Worm (Caenorhabditis elegans) whole organism, early embryonic: ENCODE results near the gene Y66D12A.21.

Experiments used
- ama-1 ChIP-seq: fragments of 150-350 bp; optimal IDR thresholded peaks from 2 replicates; lab custom pipeline; 2014
- ceh-13 ChIP-seq: fragments of 200-800 bp; sonication (Bioruptor generic); optimal IDR thresholded peaks from 2 replicates; lab custom pipeline; 2018; ENCODE audit warnings: mild to moderate bottlenecking, missing genetic modification characterization, missing compliant biosample characterization
- pes-1 ChIP-seq: fragments of 200-800 bp; sonication (Bioruptor generic); IDR thresholded peaks from 2 replicates; pipeline ENCODE4 v1.3.6; 2022; ENCODE audit warnings: missing genetic modification reagents, missing genetic modification characterization, missing compliant biosample characterization

ce11 chrIII:11488662-11489349 is 16.3 kb downstream of the Y66D12A.21 start:
- TF ChIP-seq pes-1 (no peak), ama-1 (lab: Kevin White, UChicago) (no peak), ceh-13 (GFP tag; lab: Kevin White, UChicago) (no peak)
